Fruit fly (Drosophila melanogaster) Kc167 (cell line): ENCODE results near the gene EMC2B.

ENCODE experiments used
- Sin3A ChIP-seq: fragments of >200 bp; optimal IDR thresholded peaks from 2 replicates; lab custom pipeline; 2018; ENCODE audit warnings: missing external identifiers
- h ChIP-seq: fragments of >200 bp; optimal IDR thresholded peaks from 3 replicates; lab custom pipeline; 2018; ENCODE audit warnings: missing external identifiers

- TF ChIP-seq h (lab: Kevin White, UChicago) = no peak
- no peak for TF ChIP-seq Sin3A
Measured at dm6 chr3R:17002218-17003110, 10.8 kb upstream of the EMC2B start, which contains the start of the genes Sf3a1 and Irc.
